Worm (Caenorhabditis elegans): ENCODE measurements around the gene irg-7.

Gene irg-7

DNA sequence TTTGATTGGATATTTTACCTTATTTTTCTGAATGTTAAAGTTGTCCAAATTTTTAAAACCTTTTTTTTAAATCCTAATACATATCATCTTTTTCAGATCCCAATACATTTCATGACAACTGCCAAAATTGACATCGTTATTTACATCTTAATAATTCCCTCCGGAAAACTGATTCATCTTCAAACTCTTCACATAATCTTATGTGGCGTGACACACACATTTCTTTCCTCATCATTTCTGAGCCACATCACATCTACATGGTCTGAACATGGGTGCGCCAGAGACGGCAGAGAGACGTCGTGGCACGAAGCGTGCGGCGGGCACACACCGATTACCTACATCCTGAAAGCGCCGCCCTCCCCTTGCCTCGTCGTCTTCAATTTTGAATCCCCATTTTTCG, 9.1 kb upstream of the irg-7 start, which contains the start of gene tba-9:
Gene tba-9, plus strand, starts transcription at position 301 of the 400 bp plus-strand sequence.
- TF ChIP-seq F13H6.1 (tag; optimal IDR thresholded peaks at IDR 0.05), result no peak
- no peak for TF ChIP-seq ceh-82 (tag; optimal IDR thresholded peaks at IDR 0.05)
- TF ChIP-seq peb-1 (tag; optimal IDR thresholded peaks at IDR 0.05), result no peak
- TF ChIP-seq blmp-1 (tag; optimal IDR thresholded peaks at IDR 0.05; ENCODE audit: insufficient read depth), result no peak
- TF ChIP-seq nhr-11 (tag; optimal IDR thresholded peaks at IDR 0.05), result no peak
- no peak for TF ChIP-seq sem-4 (tag; optimal IDR thresholded peaks at IDR 0.05)
- TF ChIP-seq alr-1 (tag; optimal IDR thresholded peaks at IDR 0.05), result no peak
- no peak for TF ChIP-seq unc-39 (tag; optimal IDR thresholded peaks at IDR 0.05)
- no peak for TF ChIP-seq unc-55 (GFP tag; optimal IDR thresholded peaks at IDR 0.05)
- TF ChIP-seq nhr-25 (tag; optimal IDR thresholded peaks at IDR 0.05), result no peak
- no peak for TF ChIP-seq C34F6.9 (tag; optimal IDR thresholded peaks at IDR 0.05)
- no peak for TF ChIP-seq nhr-23 (tag; optimal IDR thresholded peaks at IDR 0.05)
- TF ChIP-seq mbf-1 (tag; optimal IDR thresholded peaks at IDR 0.05), result no peak

- TF ChIP-seq nhr-25 (tag; optimal IDR thresholded peaks at IDR 0.05), result peak; percentile 64
- no peak for TF ChIP-seq nhr-10 (tag; optimal IDR thresholded peaks at IDR 0.05)
- TF ChIP-seq unc-55 (GFP tag; optimal IDR thresholded peaks at IDR 0.05), result no peak
These were observed 7.2 kb upstream of the irg-7 start, which contains the start of gene pqn-37 for ce11 chrX:3250481-3251091. Gene pqn-37 (minus strand): TSS chrX:3250531.

DNA sequence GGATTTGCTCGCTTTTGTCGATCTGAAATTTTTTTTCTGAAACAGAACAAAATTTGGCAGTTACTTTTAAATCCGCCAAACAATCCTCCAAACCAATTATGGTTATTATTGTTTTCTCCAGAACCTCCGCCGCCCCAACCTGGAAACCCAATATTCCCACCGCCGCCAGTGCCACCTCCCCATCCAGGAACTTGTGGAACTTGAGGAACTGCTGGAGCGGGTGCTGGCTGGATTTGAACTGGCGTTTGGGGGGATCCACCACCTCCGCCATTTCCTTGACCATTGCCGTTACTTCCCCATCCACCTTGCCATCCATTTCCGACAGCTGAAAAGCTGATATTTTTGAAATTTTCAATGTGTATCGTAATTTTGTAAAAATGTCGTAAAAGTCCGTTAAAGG, 4.3 kb upstream of the irg-7 start:
- no peak for TF ChIP-seq aly-2 (tag; optimal IDR thresholded peaks at IDR 0.05)
- TF ChIP-seq R02D3.7 (tag; optimal IDR thresholded peaks at IDR 0.05), result no peak
- no peak for TF ChIP-seq nhr-237 (tag; optimal IDR thresholded peaks at IDR 0.05)
- no peak for TF ChIP-seq Y55F3AM.14 (GFP tag; optimal IDR thresholded peaks at IDR 0.05)
- TF ChIP-seq crh-2 (tag; optimal IDR thresholded peaks at IDR 0.05), result no peak

DNA sequence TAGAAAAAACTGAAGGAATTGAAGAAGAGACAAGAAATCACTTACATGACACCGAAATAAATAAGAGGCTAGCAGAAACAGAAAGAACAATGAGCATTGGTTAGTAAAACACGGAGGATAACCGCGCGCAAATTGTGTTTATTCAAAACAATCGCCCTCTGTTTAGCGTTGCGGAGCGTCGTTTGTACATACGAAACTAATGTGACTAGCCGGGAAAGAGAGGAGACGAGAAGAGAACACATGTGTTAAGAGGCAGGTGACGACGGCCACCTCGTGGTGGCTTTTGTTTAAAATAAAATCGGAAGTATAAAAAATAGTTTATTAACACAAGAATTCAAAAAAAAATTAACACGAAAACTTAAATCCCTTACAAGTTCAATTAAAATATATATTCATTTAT, 2.4 kb upstream of the irg-7 start, which contains the start of gene F40F4.7:
Gene F40F4.7, minus strand, starts transcription at position 122 of the 400 bp plus-strand sequence.
- TF ChIP-seq skn-1 (tag; optimal IDR thresholded peaks at IDR 0.05) (peak; percentile 16), lin-11 (tag; optimal IDR thresholded peaks at IDR 0.05) (peak; percentile 10), nhr-237 (tag; optimal IDR thresholded peaks at IDR 0.05) (no peak), egl-27 (tag; optimal IDR thresholded peaks at IDR 0.05) (peak; percentile 38), nhr-25 (tag; optimal IDR thresholded peaks at IDR 0.05) (no peak), nhr-21 (tag; optimal IDR thresholded peaks at IDR 0.05) (peak; percentile 28), crh-2 (tag; optimal IDR thresholded peaks at IDR 0.05) (peak; percentile 33), gmeb-1 (tag; optimal IDR thresholded peaks at IDR 0.05) (no peak), sma-9 (GFP tag; optimal IDR thresholded peaks at IDR 0.05) (peak; percentile 71), sma-9 (tag; optimal IDR thresholded peaks at IDR 0.05) (no peak), blmp-1 (tag; optimal IDR thresholded peaks at IDR 0.05; ENCODE audit: insufficient read depth) (no peak), peb-1 (tag; optimal IDR thresholded peaks at IDR 0.05) (no peak), ztf-4 (tag; optimal IDR thresholded peaks at IDR 0.05) (no peak), fos-1 (tag; optimal IDR thresholded peaks at IDR 0.05) (peak; percentile 64), mbf-1 (tag; optimal IDR thresholded peaks at IDR 0.05) (no peak), mdl-1 (tag; optimal IDR thresholded peaks at IDR 0.05) (peak; percentile 41 to 49), C34F6.9 (tag; optimal IDR thresholded peaks at IDR 0.05) (no peak), nhr-129 (tag; optimal IDR thresholded peaks at IDR 0.05) (peak; percentile 88), Y55F3AM.14 (GFP tag; optimal IDR thresholded peaks at IDR 0.05) (no peak), ceh-82 (tag; optimal IDR thresholded peaks at IDR 0.05) (no peak), sma-3 (GFP tag; optimal IDR thresholded peaks at IDR 0.05) (peak; percentile 43), ztf-1 (GFP tag; conservative IDR thresholded peaks at IDR 0.05) (no peak), nhr-6 (tag; optimal IDR thresholded peaks at IDR 0.05) (no peak), alr-1 (tag; optimal IDR thresholded peaks at IDR 0.05) (no peak), lsy-2 (tag; optimal IDR thresholded peaks at IDR 0.05) (peak; percentile 14 to 71), ztf-11 (tag; optimal IDR thresholded peaks at IDR 0.05) (no peak), unc-62 (GFP tag; optimal IDR thresholded peaks at IDR 0.05) (no peak), mab-5 (tag; optimal IDR thresholded peaks at IDR 0.05) (no peak), zag-1 (tag; optimal IDR thresholded peaks at IDR 0.05) (no peak), R02D3.7 (tag; optimal IDR thresholded peaks at IDR 0.05) (no peak), nhr-23 (tag; optimal IDR thresholded peaks at IDR 0.05) (no peak), nhr-12 (tag; optimal IDR thresholded peaks at IDR 0.05) (no peak), F13H6.1 (tag; optimal IDR thresholded peaks at IDR 0.05) (peak; percentile 36), unc-39 (tag; optimal IDR thresholded peaks at IDR 0.05) (no peak)

Measured in whole organism, L2 larva.